Worm (Caenorhabditis elegans) whole organism, L4 larva: ENCODE results near the gene Y110A2AL.4.

Source experiments
- D1046.2 ChIP-seq: fragments of 200-800 bp; sonication (Bioruptor generic); IDR thresholded peaks from 2 replicates; pipeline ENCODE4 v1.3.6; 2022; ENCODE audit warnings: missing genetic modification characterization, missing compliant biosample characterization
- T26A8.4 ChIP-seq: fragments of 200-800 bp; sonication (Bioruptor generic); IDR thresholded peaks from 2 replicates; pipeline ENCODE4 v1.3.6; 2022; ENCODE audit warnings: missing genetic modification characterization, missing compliant biosample characterization
- aly-2 ChIP-seq: sonication (generic microtip); optimal IDR thresholded peaks from 2 replicates; lab custom pipeline; 2018; ENCODE audit warnings: missing biosample characterization, missing genetic modification characterization
- ceh-32 ChIP-seq: sonication (generic microtip); optimal IDR thresholded peaks from 2 replicates; lab custom pipeline; 2016; ENCODE audit warnings: mild to moderate bottlenecking, missing genetic modification characterization, missing compliant biosample characterization; ENCODE audit not compliant: poor library complexity
- egl-43 ChIP-seq: fragments of 200-800 bp; sonication (Bioruptor generic); IDR thresholded peaks from 2 replicates; pipeline ENCODE4 v1.3.6; 2022; ENCODE audit warnings: missing genetic modification reagents, missing genetic modification characterization, missing compliant biosample characterization
- fkh-10 ChIP-seq: fragments of 150-350 bp; optimal IDR thresholded peaks from 2 replicates; lab custom pipeline; 2014; ENCODE audit warnings: missing biosample characterization, missing genetic modification reagents, missing genetic modification characterization
- lin-29 ChIP-seq: fragments of 200-800 bp; sonication (Bioruptor generic); IDR thresholded peaks from 2 replicates; pipeline ENCODE4 v1.3.6; 2022; ENCODE audit warnings: missing genetic modification reagents, missing genetic modification characterization, missing compliant biosample characterization
- nhr-25 ChIP-seq: sonication (generic microtip); optimal IDR thresholded peaks from 2 replicates; lab custom pipeline; 2017; ENCODE audit warnings: missing genetic modification characterization, mild to moderate bottlenecking, missing compliant biosample characterization, antibody characterized with exemption, moderate library complexity, borderline replicate concordance; ENCODE audit not compliant: insufficient read depth
- nhr-76 ChIP-seq: fragments of 150-350 bp; optimal IDR thresholded peaks from 2 replicates; lab custom pipeline; 2014; ENCODE audit warnings: missing biosample characterization, missing genetic modification characterization
- zag-1 ChIP-seq: fragments of 150-350 bp; optimal IDR thresholded peaks from 2 replicates; lab custom pipeline; 2014; ENCODE audit warnings: missing biosample characterization, missing genetic modification characterization

- TF ChIP-seq aly-2 (tag; lab: Kevin White, UChicago), result no peak
- no peak for TF ChIP-seq egl-43 (GFP tag; lab: Robert Waterston, UW)
- no peak for TF ChIP-seq D1046.2
- TF ChIP-seq ceh-32 (tag; lab: Kevin White, UChicago), result no peak
- no peak for TF ChIP-seq nhr-76 (tag; lab: Kevin White, UChicago)
- TF ChIP-seq zag-1 (tag; lab: Kevin White, UChicago), result no peak
- no peak for TF ChIP-seq T26A8.4 (GFP tag; lab: Robert Waterston, UW)
- TF ChIP-seq lin-29, result no peak
- TF ChIP-seq fkh-10, result no peak
- no peak for TF ChIP-seq nhr-25 (tag; lab: Kevin White, UChicago)
Measured at ce11 chrII:2871816-2872215, 32.7 kb downstream of the Y110A2AL.4 start, which contains the start of gene Y110A2AL.10.
